Fruit fly (Drosophila melanogaster) whole organism, pupa: Measurements from ENCODE around the gene CG17198.

ENCODE experiments used
- CG10348 ChIP-seq: fragments of 200-800 bp; sonication (Bioruptor generic); IDR thresholded peaks from 2 replicates; pipeline ENCODE4 v1.3.6; 2022; ENCODE audit warnings: missing biosample characterization, missing genetic modification characterization
- CG12605 ChIP-seq: fragments of 200-800 bp; sonication (Bioruptor generic); IDR thresholded peaks from 2 replicates; pipeline ENCODE4 v1.3.6; 2022; ENCODE audit warnings: missing biosample characterization, missing genetic modification characterization
- CG13204 ChIP-seq: fragments of 200-800 bp; sonication (Bioruptor generic); optimal IDR thresholded peaks from 2 replicates; lab custom pipeline; 2018; ENCODE audit warnings: missing biosample characterization, mild to moderate bottlenecking, missing genetic modification characterization, moderate library complexity
- CG14655 ChIP-seq: fragments of 200-800 bp; sonication (Bioruptor generic); optimal IDR thresholded peaks from 3 replicates; lab custom pipeline; 2017; ENCODE audit warnings: mild to moderate bottlenecking, missing biosample characterization, missing genetic modification reagents, missing genetic modification characterization
- CG15710 ChIP-seq: fragments of 200-800 bp; sonication (Bioruptor generic); optimal IDR thresholded peaks from 2 replicates; lab custom pipeline; 2018; ENCODE audit warnings: missing biosample characterization, mild to moderate bottlenecking, missing genetic modification characterization, moderate library complexity
- CG17806 ChIP-seq: fragments of 200-800 bp; sonication (Bioruptor generic); optimal IDR thresholded peaks from 2 replicates; lab custom pipeline; 2018; ENCODE audit warnings: missing biosample characterization, mild to moderate bottlenecking, missing genetic modification characterization, moderate library complexity
- CG32121 ChIP-seq: fragments of 200-800 bp; sonication (Bioruptor generic); IDR thresholded peaks from 2 replicates; pipeline ENCODE4 v1.3.6; 2022; ENCODE audit warnings: missing biosample characterization, missing genetic modification characterization
- CG34367 ChIP-seq: fragments of 200-800 bp; sonication (Bioruptor generic); optimal IDR thresholded peaks from 2 replicates; lab custom pipeline; 2018; ENCODE audit warnings: missing biosample characterization, mild to moderate bottlenecking, missing genetic modification characterization
- CG4496 ChIP-seq: fragments of 200-800 bp; sonication (Bioruptor generic); IDR thresholded peaks from 3 replicates; pipeline ENCODE4 v1.3.6; 2022; ENCODE audit warnings: missing biosample characterization, missing genetic modification characterization
- CG8159 ChIP-seq: fragments of 200-800 bp; sonication (Bioruptor generic); optimal IDR thresholded peaks from 3 replicates; lab custom pipeline; 2018; ENCODE audit warnings: missing biosample characterization, mild to moderate bottlenecking, missing genetic modification characterization, moderate library complexity
- CG8301 ChIP-seq: fragments of 200-800 bp; sonication (Bioruptor generic); optimal IDR thresholded peaks from 2 replicates; lab custom pipeline; 2018; ENCODE audit warnings: missing biosample characterization, mild to moderate bottlenecking, missing genetic modification characterization
- CG9948 ChIP-seq: fragments of 200-800 bp; sonication (Bioruptor generic); optimal IDR thresholded peaks from 2 replicates; lab custom pipeline; 2018; ENCODE audit warnings: missing biosample characterization, mild to moderate bottlenecking, missing genetic modification characterization, moderate library complexity
- D1 ChIP-seq: fragments of 200-800 bp; sonication (Bioruptor generic); optimal IDR thresholded peaks from 2 replicates; lab custom pipeline; 2018; ENCODE audit warnings: missing biosample characterization, mild to moderate bottlenecking, missing genetic modification characterization, moderate library complexity
- EcR ChIP-seq: fragments of 200-800 bp; sonication (Bioruptor generic); optimal IDR thresholded peaks from 3 replicates; lab custom pipeline; 2019; ENCODE audit warnings: missing biosample characterization, missing genetic modification characterization, mild to moderate bottlenecking, moderate library complexity, missing genetic modification reagents
- Ets98B ChIP-seq: fragments of 200-800 bp; sonication (Bioruptor generic); IDR thresholded peaks from 2 replicates; pipeline ENCODE4 v1.3.6; 2022; ENCODE audit warnings: missing biosample characterization, missing genetic modification characterization
- Pif1A ChIP-seq: fragments of 200-800 bp; sonication (Bioruptor generic); optimal IDR thresholded peaks from 3 replicates; lab custom pipeline; 2016; ENCODE audit warnings: missing biosample characterization, missing genetic modification characterization
- Pif1B ChIP-seq: fragments of 200-800 bp; sonication (Bioruptor generic); optimal IDR thresholded peaks from 3 replicates; lab custom pipeline; 2016; ENCODE audit warnings: missing biosample characterization, missing genetic modification characterization
- Snoo ChIP-seq: fragments of 200-800 bp; sonication (Bioruptor generic); optimal IDR thresholded peaks from 3 replicates; lab custom pipeline; 2017; ENCODE audit warnings: missing biosample characterization, mild to moderate bottlenecking, missing genetic modification characterization, inconsistent platforms
- fd96Ca ChIP-seq: fragments of 200-800 bp; sonication (Bioruptor generic); IDR thresholded peaks from 3 replicates; pipeline ENCODE4 v1.3.6; 2022; ENCODE audit warnings: missing biosample characterization, missing genetic modification characterization
- gl ChIP-seq: fragments of 200-800 bp; sonication (Bioruptor generic); optimal IDR thresholded peaks from 2 replicates; lab custom pipeline; 2018; ENCODE audit warnings: missing biosample characterization, mild to moderate bottlenecking, missing genetic modification characterization
- rn ChIP-seq: fragments of 200-800 bp; sonication (Bioruptor generic); IDR thresholded peaks from 2 replicates; pipeline ENCODE4 v1.3.6; 2022; ENCODE audit warnings: missing biosample characterization, missing genetic modification characterization

CG17198 gene

DNA sequence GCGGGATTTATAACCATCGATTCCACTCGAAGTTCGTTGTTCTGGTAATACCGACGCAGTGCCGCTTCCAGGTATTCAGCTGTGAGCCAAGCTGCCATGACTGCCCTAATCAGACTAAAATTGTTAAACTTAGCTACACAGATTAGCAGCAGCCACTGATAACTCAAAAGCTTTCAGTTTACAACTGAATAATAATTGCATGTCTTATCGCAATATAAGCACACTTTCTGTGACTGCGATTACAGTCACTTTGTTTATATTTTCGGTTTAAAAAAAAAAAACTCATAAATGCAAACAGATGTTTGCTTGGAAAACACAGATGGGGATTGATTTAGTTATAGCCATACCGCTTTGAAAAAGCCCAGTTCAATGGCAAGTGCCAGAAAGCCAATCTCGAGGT is 14.2 kb upstream of the CG17198 start, which contains the start of gene CG31380:
TSS of gene CG31380 (minus strand) at position 101 of the 400 bp plus-strand sequence.
- TF ChIP-seq CG34367 (tag; lab: Kevin White, UChicago), result no peak
- no peak for TF ChIP-seq CG32121 (GFP tag; lab: Robert Waterston, UW)
- no peak for TF ChIP-seq CG10348 (GFP tag; lab: Robert Waterston, UW)
- TF ChIP-seq CG13204 (GFP tag; lab: Kevin White, UChicago), result no peak
- TF ChIP-seq Pif1A (GFP tag; lab: Kevin White, UChicago), result no peak
- no peak for TF ChIP-seq rn (GFP tag; lab: Robert Waterston, UW)
- TF ChIP-seq Snoo (tag; lab: Kevin White, UChicago), result no peak
- TF ChIP-seq CG4496 (GFP tag; lab: Robert Waterston, UW), result no peak

dm6 chr3R:25787198-25787597 is 12.0 kb upstream of the CG17198 start, which contains the start of gene CG4960:
TSS of gene CG4960 (minus strand) at chr3R:25787298.
- TF ChIP-seq Pif1A (GFP tag; lab: Kevin White, UChicago) (no peak), Pif1B (no peak), gl (tag; lab: Kevin White, UChicago) (no peak), D1 (tag; lab: Kevin White, UChicago) (no peak), Snoo (tag; lab: Kevin White, UChicago) (no peak), CG17806 (tag; lab: Kevin White, UChicago) (no peak), CG10348 (GFP tag; lab: Robert Waterston, UW) (no peak), fd96Ca (GFP tag; lab: Robert Waterston, UW) (no peak), CG34367 (tag; lab: Kevin White, UChicago) (no peak), Ets98B (GFP tag; lab: Robert Waterston, UW) (no peak), CG4496 (GFP tag; lab: Robert Waterston, UW) (no peak), CG8301 (tag; lab: Kevin White, UChicago) (no peak), rn (GFP tag; lab: Robert Waterston, UW) (no peak), CG14655 (GFP tag; lab: Kevin White, UChicago) (no peak), CG15710 (tag; lab: Kevin White, UChicago) (no peak), CG12605 (GFP tag; lab: Robert Waterston, UW) (no peak), CG9948 (tag; lab: Kevin White, UChicago) (no peak), EcR (GFP tag; lab: Kevin White, UChicago) (no peak), CG32121 (GFP tag; lab: Robert Waterston, UW) (no peak)

- TF ChIP-seq Pif1B (no peak), Ets98B (GFP tag; lab: Robert Waterston, UW) (no peak), CG8301 (tag; lab: Kevin White, UChicago) (no peak)
Observed at dm6 chr3R:25782855-25783424, 7.8 kb upstream of the CG17198 start.

DNA sequence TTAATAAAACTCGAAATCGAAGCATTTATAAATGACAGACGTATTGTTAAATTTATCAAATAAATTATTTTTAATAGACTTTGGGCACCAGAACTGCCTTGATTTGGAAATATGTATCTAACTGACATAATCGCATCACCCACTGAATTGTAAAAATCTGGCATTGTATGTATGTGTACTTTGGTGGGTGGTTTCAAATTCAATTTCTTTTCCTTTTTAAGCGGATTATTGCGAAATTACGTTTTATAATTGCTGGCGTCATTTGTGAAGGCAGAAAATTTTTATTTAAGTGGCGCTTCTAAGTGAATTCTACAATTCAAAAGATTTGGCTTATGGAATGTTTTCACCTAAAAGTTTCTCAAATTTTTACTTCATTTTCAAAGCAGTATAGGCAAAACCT is 3.0 kb upstream of the CG17198 start, which contains the start of gene CG4956:
TSS of gene CG4956 (minus strand) at position 101 of the 400 bp plus-strand sequence.
- TF ChIP-seq EcR (GFP tag; lab: Kevin White, UChicago) (no peak), CG10348 (GFP tag; lab: Robert Waterston, UW) (no peak), CG14655 (GFP tag; lab: Kevin White, UChicago) (no peak), CG15710 (tag; lab: Kevin White, UChicago) (no peak), CG34367 (tag; lab: Kevin White, UChicago) (no peak), CG17806 (tag; lab: Kevin White, UChicago) (no peak), CG12605 (GFP tag; lab: Robert Waterston, UW) (no peak), CG9948 (tag; lab: Kevin White, UChicago) (no peak), fd96Ca (GFP tag; lab: Robert Waterston, UW) (no peak), CG8301 (tag; lab: Kevin White, UChicago) (no peak), Snoo (tag; lab: Kevin White, UChicago) (no peak), gl (tag; lab: Kevin White, UChicago) (no peak), D1 (tag; lab: Kevin White, UChicago) (no peak), Pif1A (GFP tag; lab: Kevin White, UChicago) (no peak), CG13204 (GFP tag; lab: Kevin White, UChicago) (no peak), rn (GFP tag; lab: Robert Waterston, UW) (no peak), Ets98B (GFP tag; lab: Robert Waterston, UW) (no peak), CG8159 (no peak), Pif1B (no peak)
- TF ChIP-seq, all 21 proteins: peak for 0

DNA sequence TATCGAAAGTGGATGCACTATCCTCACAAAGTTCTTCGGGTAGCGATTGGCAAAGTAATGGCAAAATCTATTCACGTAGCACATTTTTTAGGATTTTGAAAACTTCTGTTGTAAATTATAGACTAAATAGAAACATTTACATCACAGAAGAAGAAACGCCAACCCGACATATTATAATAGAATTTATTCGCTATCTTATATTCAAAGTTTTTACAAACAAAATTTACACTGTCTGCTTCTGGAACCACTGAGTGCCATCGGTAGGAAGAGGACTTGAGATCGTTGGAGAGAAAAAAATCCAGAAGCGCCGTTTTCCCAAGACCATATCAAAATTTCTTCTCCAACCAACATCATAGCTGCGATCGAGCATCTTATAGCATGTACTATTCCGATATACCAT is 1.9 kb upstream of the CG17198 start, which contains the start of gene CG17195:
TSS of gene CG17195 (minus strand) at position 101 of the 400 bp plus-strand sequence.
- no peak for TF ChIP-seq EcR (GFP tag; lab: Kevin White, UChicago)
- no peak for TF ChIP-seq Pif1B
- TF ChIP-seq CG15710 (tag; lab: Kevin White, UChicago), result no peak
- TF ChIP-seq fd96Ca (GFP tag; lab: Robert Waterston, UW), result no peak
- no peak for TF ChIP-seq Pif1A (GFP tag; lab: Kevin White, UChicago)
- no peak for TF ChIP-seq CG8301 (tag; lab: Kevin White, UChicago)
- TF ChIP-seq CG14655 (GFP tag; lab: Kevin White, UChicago), result no peak
- no peak for TF ChIP-seq rn (GFP tag; lab: Robert Waterston, UW)
- no peak for TF ChIP-seq gl (tag; lab: Kevin White, UChicago)
- TF ChIP-seq CG34367 (tag; lab: Kevin White, UChicago), result no peak
- no peak for TF ChIP-seq CG10348 (GFP tag; lab: Robert Waterston, UW)
- no peak for TF ChIP-seq CG32121 (GFP tag; lab: Robert Waterston, UW)
- no peak for TF ChIP-seq CG12605 (GFP tag; lab: Robert Waterston, UW)
- TF ChIP-seq Ets98B (GFP tag; lab: Robert Waterston, UW), result no peak
- TF ChIP-seq, all 21 proteins: peak for 0
